Worm (Caenorhabditis elegans): ENCODE data around the gene F18A11.3.

DNA sequence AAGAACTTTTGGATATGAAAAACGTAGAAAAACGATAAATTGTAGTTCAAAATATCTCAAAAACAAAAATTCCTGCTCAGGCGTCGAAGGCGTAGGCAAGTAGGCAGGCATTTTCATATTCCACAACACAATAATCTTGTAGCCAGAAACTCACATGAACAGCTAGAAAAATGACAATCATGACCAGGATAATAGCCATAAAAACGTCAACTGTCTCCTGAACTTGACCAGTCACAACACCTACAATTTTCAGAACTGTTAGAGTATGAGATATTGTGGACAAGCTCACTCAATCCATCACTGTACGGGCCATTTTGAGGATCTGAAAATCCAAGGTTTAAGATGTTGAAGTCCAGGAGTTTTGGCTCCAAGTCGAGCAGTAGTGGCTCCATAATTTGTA is 39.2 kb downstream of the F18A11.3 start, which contains the start of gene Y38F1A.7:
- TF ChIP-seq unc-130 (GFP tag; optimal IDR thresholded peaks at IDR 0.05) = no peak
- TF ChIP-seq hlh-12 (tag; optimal IDR thresholded peaks at IDR 0.05) = no peak
- TF ChIP-seq snpc-4 (GFP tag; optimal IDR thresholded peaks at IDR 0.05) = no peak
- no peak for TF ChIP-seq snpc-4 (tag; optimal IDR thresholded peaks at IDR 0.05)
- TF ChIP-seq bed-1 (GFP tag; IDR thresholded peaks at IDR 0.05) = no peak

Data from whole organism, young adult.